Worm (Caenorhabditis elegans): ENCODE measurements around the gene F46B6.6.

DNA sequence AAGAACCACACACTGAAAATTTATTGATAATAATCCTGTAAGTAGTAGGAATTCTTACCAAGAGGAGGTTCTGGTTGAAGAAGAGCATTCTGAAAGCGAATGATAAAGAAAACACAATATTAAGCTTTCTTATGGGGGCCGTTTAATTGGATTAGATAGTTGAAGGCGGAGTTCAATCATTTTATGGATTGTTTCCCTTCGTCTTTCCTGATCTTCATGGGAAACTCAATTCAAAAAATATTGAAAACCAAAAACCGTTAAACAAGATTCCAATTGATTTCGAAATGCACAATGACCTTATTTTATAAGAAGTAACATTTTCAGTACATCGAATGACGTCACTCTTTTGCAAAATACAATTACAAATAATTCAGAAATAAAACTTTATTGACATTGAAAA lies 12.4 kb upstream of the F46B6.6 start, which contains the start of gene F46B6.13:
- TF ChIP-seq K09A11.1 (tag; optimal IDR thresholded peaks at IDR 0.05; ENCODE audit: insufficient read depth): no peak
- TF ChIP-seq ceh-2 (tag; optimal IDR thresholded peaks at IDR 0.05): no peak
- no peak for TF ChIP-seq pag-3 (tag; optimal IDR thresholded peaks at IDR 0.05; ENCODE audit: borderline replicate concordance)
- no peak for TF ChIP-seq syd-9 (tag; optimal IDR thresholded peaks at IDR 0.05)
- no peak for TF ChIP-seq ets-4 (tag; optimal IDR thresholded peaks at IDR 0.05)
- no peak for TF ChIP-seq ceh-9 (tag; optimal IDR thresholded peaks at IDR 0.05)
- TF ChIP-seq ama-1 (optimal IDR thresholded peaks at IDR 0.05): no peak

All from whole organism, late embryonic.